Worm (Caenorhabditis elegans) whole organism, L4 larva: ENCODE data around the gene unc-16.

ENCODE experiments used
- F37D6.2 ChIP-seq: sonication (generic microtip); optimal IDR thresholded peaks from 2 replicates; lab custom pipeline; 2016; ENCODE audit warnings: mild to moderate bottlenecking, missing genetic modification characterization, missing compliant biosample characterization
- R02D3.7 ChIP-seq: fragments of 150-350 bp; sonication (generic microtip); optimal IDR thresholded peaks from 3 replicates; lab custom pipeline; 2014; ENCODE audit warnings: missing biosample characterization, missing genetic modification characterization
- T26A8.4 ChIP-seq: fragments of 200-800 bp; sonication (Bioruptor generic); IDR thresholded peaks from 2 replicates; pipeline ENCODE4 v1.3.6; 2022; ENCODE audit warnings: missing genetic modification characterization, missing compliant biosample characterization
- Y105C5A.15 ChIP-seq: fragments of 200-800 bp; sonication (Bioruptor generic); IDR thresholded peaks from 2 replicates; pipeline ENCODE4 v1.3.6; 2022; ENCODE audit warnings: missing genetic modification characterization, missing compliant biosample characterization
- Y48G9A.11 ChIP-seq: fragments of 200-800 bp; sonication (Bioruptor generic); IDR thresholded peaks from 2 replicates; pipeline ENCODE4 v1.3.6; 2022; ENCODE audit warnings: missing genetic modification reagents, missing genetic modification characterization, missing compliant biosample characterization
- aha-1 ChIP-seq: fragments of 150-350 bp; peaks from one replicate; lab custom pipeline; 2014; ENCODE audit warnings: missing biosample characterization, missing genetic modification characterization
- aly-2 ChIP-seq: sonication (generic microtip); optimal IDR thresholded peaks from 2 replicates; lab custom pipeline; 2018; ENCODE audit warnings: missing biosample characterization, missing genetic modification characterization
- ama-1 ChIP-seq: fragments of 150-350 bp; optimal IDR thresholded peaks from 2 replicates; lab custom pipeline; 2014; ENCODE audit warnings: inconsistent platforms, mixed read lengths
- attf-4 ChIP-seq: sonication (generic microtip); optimal IDR thresholded peaks from 3 replicates; lab custom pipeline; 2017; ENCODE audit warnings: missing biosample characterization, missing genetic modification characterization
- ceh-28 ChIP-seq: fragments of 150-350 bp; optimal IDR thresholded peaks from 2 replicates; lab custom pipeline; 2014; ENCODE audit warnings: missing biosample characterization, missing genetic modification reagents, missing genetic modification characterization
- ceh-62 ChIP-seq: sonication (generic microtip); optimal IDR thresholded peaks from 2 replicates; lab custom pipeline; 2017; ENCODE audit warnings: missing biosample characterization, missing genetic modification characterization
- ces-1 ChIP-seq: fragments of 150-350 bp; sonication (generic microtip); optimal IDR thresholded peaks from 4 replicates; lab custom pipeline; 2014; ENCODE audit warnings: missing biosample characterization, missing genetic modification reagents, missing genetic modification characterization
- daf-12 ChIP-seq: fragments of 150-350 bp; optimal IDR thresholded peaks from 2 replicates; lab custom pipeline; 2014; ENCODE audit warnings: missing biosample characterization, missing genetic modification reagents, missing genetic modification characterization
- daf-19 ChIP-seq: fragments of 200-800 bp; sonication (Bioruptor generic); conservative IDR thresholded peaks from 2 replicates; pipeline ENCODE4 v1.3.6; 2022; ENCODE audit warnings: missing genetic modification characterization, missing compliant biosample characterization
- daf-8 ChIP-seq: fragments of 200-800 bp; sonication (Bioruptor generic); IDR thresholded peaks from 2 replicates; pipeline ENCODE4 v1.3.6; 2022; ENCODE audit warnings: missing genetic modification characterization, missing compliant biosample characterization
- dmd-8 ChIP-seq: fragments of 200-800 bp; sonication (Bioruptor generic); IDR thresholded peaks from 2 replicates; pipeline ENCODE4 v1.3.6; 2022; ENCODE audit warnings: missing genetic modification characterization, missing compliant biosample characterization
- dve-1 ChIP-seq: sonication (generic microtip); optimal IDR thresholded peaks from 2 replicates; lab custom pipeline; 2017; ENCODE audit warnings: antibody characterized with exemption, mild to moderate bottlenecking, missing genetic modification characterization, missing compliant biosample characterization; ENCODE audit not compliant: insufficient read depth
- egl-27 ChIP-seq: sonication (generic microtip); optimal IDR thresholded peaks from 3 replicates; lab custom pipeline; 2017; ENCODE audit warnings: missing biosample characterization, missing genetic modification reagents, missing genetic modification characterization
- egl-43 ChIP-seq: fragments of 200-800 bp; sonication (Bioruptor generic); IDR thresholded peaks from 2 replicates; pipeline ENCODE4 v1.3.6; 2022; ENCODE audit warnings: missing genetic modification reagents, missing genetic modification characterization, missing compliant biosample characterization
- gei-8 ChIP-seq: fragments of 200-800 bp; sonication (Bioruptor generic); optimal IDR thresholded peaks from 2 replicates; lab custom pipeline; 2018; ENCODE audit warnings: mild to moderate bottlenecking, missing genetic modification characterization, missing compliant biosample characterization
- hif-1 ChIP-seq, 2 experiments: sonication (generic microtip); optimal IDR thresholded peaks; 2 replicates each; lab custom pipeline; 2016 to 2017; ENCODE audit warnings: missing compliant biosample characterization in 2 of 2, missing genetic modification characterization in 2 of 2, missing genetic modification reagents in 2 of 2, missing genotype in 2 of 2, mild to moderate bottlenecking in 1 of 2
- jun-1 ChIP-seq: fragments of 150-350 bp; optimal IDR thresholded peaks from 2 replicates; lab custom pipeline; 2014; ENCODE audit warnings: missing biosample characterization, missing genetic modification reagents, missing genetic modification characterization
- lin-1 ChIP-seq: fragments of 200-800 bp; sonication (Bioruptor generic); IDR thresholded peaks from 2 replicates; pipeline ENCODE4 v1.3.6; 2022; ENCODE audit warnings: missing genetic modification reagents, missing genetic modification characterization, missing compliant biosample characterization
- lin-13 ChIP-seq: fragments of 150-350 bp; optimal IDR thresholded peaks from 2 replicates; lab custom pipeline; 2014; ENCODE audit warnings: missing biosample characterization, missing genetic modification reagents, missing genetic modification characterization
- lin-15B ChIP-seq: fragments of 150-350 bp; sonication (generic microtip); optimal IDR thresholded peaks from 3 replicates; lab custom pipeline; 2014; ENCODE audit warnings: missing biosample characterization, missing genetic modification characterization
- lin-29 ChIP-seq: fragments of 200-800 bp; sonication (Bioruptor generic); IDR thresholded peaks from 2 replicates; pipeline ENCODE4 v1.3.6; 2022; ENCODE audit warnings: missing genetic modification reagents, missing genetic modification characterization, missing compliant biosample characterization
- lin-38 ChIP-seq: fragments of 200-800 bp; sonication (Bioruptor generic); IDR thresholded peaks from 2 replicates; pipeline ENCODE4 v1.3.6; 2022; ENCODE audit warnings: missing genetic modification reagents, missing genetic modification characterization, missing compliant biosample characterization
- lir-3 ChIP-seq: sonication (generic microtip); optimal IDR thresholded peaks from 2 replicates; lab custom pipeline; 2016; ENCODE audit warnings: mild to moderate bottlenecking, missing genetic modification characterization, missing compliant biosample characterization
- mdl-1 ChIP-seq, 2 experiments: fragments of 150-350 bp in 1 of 2; sonication (generic microtip) in 1 of 2; optimal IDR thresholded peaks; 2 replicates each; lab custom pipeline; 2014 to 2017; ENCODE audit warnings: missing biosample characterization in 2 of 2, missing genetic modification characterization in 2 of 2
- mxl-3 ChIP-seq: fragments of 200-800 bp; sonication (Bioruptor generic); optimal IDR thresholded peaks from 2 replicates; lab custom pipeline; 2018; ENCODE audit warnings: mild to moderate bottlenecking, missing genetic modification characterization, missing compliant biosample characterization
- nhr-10 ChIP-seq: fragments of 150-350 bp; optimal IDR thresholded peaks from 2 replicates; lab custom pipeline; 2014; ENCODE audit warnings: missing biosample characterization, missing genetic modification characterization
- nhr-11 ChIP-seq: fragments of 150-350 bp; optimal IDR thresholded peaks from 2 replicates; lab custom pipeline; 2014; ENCODE audit warnings: missing biosample characterization, missing genetic modification characterization
- nhr-111 ChIP-seq: fragments of 200-800 bp; sonication (Bioruptor generic); optimal IDR thresholded peaks from 2 replicates; lab custom pipeline; 2018; ENCODE audit warnings: mild to moderate bottlenecking, missing genetic modification characterization, missing compliant biosample characterization
- nhr-237 ChIP-seq: sonication (generic microtip); optimal IDR thresholded peaks from 2 replicates; lab custom pipeline; 2017; ENCODE audit warnings: missing biosample characterization, missing genetic modification characterization
- nhr-25 ChIP-seq: sonication (generic microtip); optimal IDR thresholded peaks from 2 replicates; lab custom pipeline; 2017; ENCODE audit warnings: missing genetic modification characterization, mild to moderate bottlenecking, missing compliant biosample characterization, antibody characterized with exemption, moderate library complexity, borderline replicate concordance; ENCODE audit not compliant: insufficient read depth
- nhr-41 ChIP-seq: fragments of 200-800 bp; sonication (Bioruptor generic); IDR thresholded peaks from 2 replicates; pipeline ENCODE4 v1.3.6; 2022; ENCODE audit warnings: missing genetic modification reagents, missing genetic modification characterization, missing compliant biosample characterization
- nhr-48 ChIP-seq: sonication (generic microtip); optimal IDR thresholded peaks from 2 replicates; lab custom pipeline; 2016; ENCODE audit warnings: mild to moderate bottlenecking, missing genetic modification characterization, missing compliant biosample characterization
- nhr-6 ChIP-seq: fragments of 150-350 bp; optimal IDR thresholded peaks from 2 replicates; lab custom pipeline; 2014; ENCODE audit warnings: missing biosample characterization, missing genetic modification characterization
- nhr-77 ChIP-seq: fragments of 150-350 bp; optimal IDR thresholded peaks from 2 replicates; lab custom pipeline; 2014; ENCODE audit warnings: missing biosample characterization, missing genetic modification characterization
- pha-4 ChIP-seq, 2 experiments: fragments of 150-350 bp in 1 of 2; fragments of 200-800 bp in 1 of 2; sonication (Bioruptor generic) in 1 of 2; IDR thresholded peaks in 1 of 2; optimal IDR thresholded peaks in 1 of 2; 2 replicates each; pipeline versions ENCODE4 v1.3.6 to Lab custom; 2014 to 2022; ENCODE audit warnings: missing genetic modification characterization in 2 of 2, missing genetic modification reagents in 2 of 2, missing biosample characterization in 1 of 2, missing compliant biosample characterization in 1 of 2
- saeg-2 ChIP-seq: fragments of 200-800 bp; sonication (Bioruptor generic); IDR thresholded peaks from 2 replicates; pipeline ENCODE4 v1.3.6; 2022; ENCODE audit warnings: missing genetic modification reagents, missing genetic modification characterization, missing compliant biosample characterization
- sdz-12 ChIP-seq: fragments of 200-800 bp; sonication (Bioruptor generic); optimal IDR thresholded peaks from 2 replicates; lab custom pipeline; 2018; ENCODE audit warnings: mild to moderate bottlenecking, missing genetic modification characterization, missing compliant biosample characterization
- set-16 ChIP-seq: fragments of 200-800 bp; sonication (Bioruptor generic); IDR thresholded peaks from 2 replicates; pipeline ENCODE4 v1.3.6; 2022; ENCODE audit warnings: missing genetic modification reagents, missing genetic modification characterization, missing compliant biosample characterization
- skn-1 ChIP-seq: fragments of 150-350 bp; optimal IDR thresholded peaks from 2 replicates; lab custom pipeline; 2014; ENCODE audit warnings: missing biosample characterization, missing genetic modification characterization
- unc-130 ChIP-seq: sonication (generic microtip); optimal IDR thresholded peaks from 2 replicates; lab custom pipeline; 2016; ENCODE audit warnings: missing genetic modification reagents, missing genetic modification characterization, missing compliant biosample characterization
- unc-62 ChIP-seq, 3 experiments: fragments of 150-350 bp in 1 of 3; sonication (generic microtip); optimal IDR thresholded peaks in 2 of 3; peaks in 1 of 3; 1 replicate in 1 of 3; 2 replicates in 2 of 3; lab custom pipeline; 2014 to 2017; ENCODE audit warnings: missing biosample characterization in 3 of 3, missing genetic modification characterization in 3 of 3, missing genetic modification reagents in 3 of 3, missing genotype in 1 of 3
- zag-1 ChIP-seq: fragments of 150-350 bp; optimal IDR thresholded peaks from 2 replicates; lab custom pipeline; 2014; ENCODE audit warnings: missing biosample characterization, missing genetic modification characterization
- zfp-2 ChIP-seq: sonication (generic microtip); optimal IDR thresholded peaks from 2 replicates; lab custom pipeline; 2016; ENCODE audit warnings: mild to moderate bottlenecking, missing genetic modification characterization, missing compliant biosample characterization
- zip-11 ChIP-seq: fragments of 200-800 bp; sonication (Bioruptor generic); IDR thresholded peaks from 2 replicates; pipeline ENCODE4 v1.3.6; 2022; ENCODE audit warnings: missing genetic modification characterization, missing compliant biosample characterization
- ztf-7 ChIP-seq: fragments of 150-350 bp; optimal IDR thresholded peaks from 2 replicates; lab custom pipeline; 2014; ENCODE audit warnings: missing biosample characterization, missing genetic modification characterization

The unc-16 gene

ce11 chrIII:9546016-9546659 lies at the start of gene unc-16:
Gene unc-16 (plus strand): TSS chrIII:9546258.
- TF ChIP-seq lir-3 = no peak
- peak; percentile 77 for TF ChIP-seq F37D6.2 (tag; lab: Kevin White, UChicago)
- TF ChIP-seq nhr-41 = no peak
- TF ChIP-seq gei-8 (GFP tag; lab: Kevin White, UChicago) = no peak
- no peak for TF ChIP-seq nhr-237 (tag; lab: Kevin White, UChicago)
- TF ChIP-seq lin-1 = no peak
- peak in 1 of 2 experiments; percentile 65 for TF ChIP-seq hif-1 (tag; optimal IDR thresholded peaks at IDR 0.05; lab: Kevin White, UChicago)
- 0 out of 2 replicates have a peak, but pooled peaks have one; percentile 16 for TF ChIP-seq set-16 (GFP tag; lab: Robert Waterston, UW)
- TF ChIP-seq nhr-11 = peak; percentile 71
- TF ChIP-seq unc-62 (GFP tag; optimal IDR thresholded peaks at IDR 0.05 in 1 of 2; lab: Kevin White, UChicago) = peak in 1 of 2 experiments; percentile 64
- TF ChIP-seq unc-62 (tag; optimal IDR thresholded peaks at IDR 0.05; lab: Kevin White, UChicago) = no peak
- TF ChIP-seq nhr-77 (tag; lab: Kevin White, UChicago) = peak; percentile 50
- no peak for TF ChIP-seq dmd-8 (GFP tag; lab: Robert Waterston, UW)
- TF ChIP-seq mxl-3 (GFP tag; lab: Kevin White, UChicago) = peak; percentile 89
- no peak for TF ChIP-seq zag-1
- peak; percentile 80 for TF ChIP-seq T26A8.4 (GFP tag; lab: Robert Waterston, UW)
- TF ChIP-seq jun-1 (tag; lab: Kevin White, UChicago) = no peak
- TF ChIP-seq lin-13 (GFP tag; lab: Kevin White, UChicago) = peak; percentile 59
- no peak for TF ChIP-seq R02D3.7 (tag; lab: Kevin White, UChicago)
- TF ChIP-seq ceh-28 = peak; percentile 61
- TF ChIP-seq egl-43 (GFP tag; lab: Robert Waterston, UW) = no peak; the same call in 1 of the 2 replicates
- no peak for TF ChIP-seq egl-27 (tag; lab: Kevin White, UChicago)
- no peak for TF ChIP-seq saeg-2
- peak; percentile 45 for TF ChIP-seq nhr-48 (tag; lab: Kevin White, UChicago)
- peak; percentile 59; the same call in 1 of the 2 replicates for TF ChIP-seq pha-4 (GFP tag; IDR thresholded peaks at IDR 0.05; lab: Robert Waterston, UW)
- peak; percentile 82 for TF ChIP-seq pha-4 (tag; optimal IDR thresholded peaks at IDR 0.05; lab: Kevin White, UChicago)
- no peak for TF ChIP-seq daf-8 (GFP tag; lab: Robert Waterston, UW)
- no peak for TF ChIP-seq aly-2 (tag; lab: Kevin White, UChicago)
- no peak for TF ChIP-seq daf-19 (GFP tag; lab: Robert Waterston, UW)
- TF ChIP-seq unc-130 (GFP tag; lab: Kevin White, UChicago) = no peak
- peak; percentile 86 for TF ChIP-seq ama-1
- TF ChIP-seq mdl-1 (tag; optimal IDR thresholded peaks at IDR 0.05; lab: Kevin White, UChicago) = peak; percentile 83 to 97
- TF ChIP-seq ces-1 = no peak
- peak; percentile 90 for TF ChIP-seq lin-38 (GFP tag; lab: Robert Waterston, UW)
- peak; percentile 80 for TF ChIP-seq dve-1 (tag; lab: Kevin White, UChicago)
- no peak for TF ChIP-seq Y48G9A.11 (GFP tag; lab: Robert Waterston, UW)
- TF ChIP-seq nhr-111 (GFP tag; lab: Kevin White, UChicago) = no peak
- TF ChIP-seq lin-15B (tag; lab: Kevin White, UChicago) = no peak
- peak; percentile 38 for TF ChIP-seq ztf-7 (tag; lab: Kevin White, UChicago)
- TF ChIP-seq lin-29 (GFP tag; lab: Robert Waterston, UW) = 0 out of 2 replicates have a peak, but pooled peaks have one; percentile 19
- no peak for TF ChIP-seq Y105C5A.15 (GFP tag; lab: Robert Waterston, UW)
- TF ChIP-seq zfp-2 (tag; lab: Kevin White, UChicago) = peak; percentile 21
- TF ChIP-seq daf-12 = no peak
- TF ChIP-seq skn-1 (tag; lab: Kevin White, UChicago) = no peak
- TF ChIP-seq nhr-25 (tag; lab: Kevin White, UChicago) = peak; percentile 75
- TF ChIP-seq ceh-62 (tag; lab: Kevin White, UChicago) = no peak
- TF ChIP-seq nhr-6 (tag; lab: Kevin White, UChicago) = peak; percentile 70
- TF ChIP-seq nhr-10 (tag; lab: Kevin White, UChicago) = no peak
- TF ChIP-seq sdz-12 = no peak
- no peak for TF ChIP-seq zip-11
- TF ChIP-seq attf-4 = no peak
- peak; percentile 98 for TF ChIP-seq aha-1 (tag; lab: Kevin White, UChicago)
